Fruit fly (Drosophila melanogaster) whole organism, embryonic: Measurements from ENCODE around the gene CG5346.

ENCODE experiments used
- Asciz ChIP-seq: fragments of 200-800 bp; sonication (Bioruptor generic); optimal IDR thresholded peaks from 2 replicates; lab custom pipeline; 2017; ENCODE audit warnings: missing biosample characterization, mild to moderate bottlenecking, missing genetic modification characterization, missing genetic modification reagents
- BtbVII ChIP-seq: fragments of 200-800 bp; sonication (Bioruptor generic); optimal IDR thresholded peaks from 3 replicates; lab custom pipeline; 2017; ENCODE audit warnings: missing biosample characterization, mild to moderate bottlenecking, missing genetic modification characterization
- CG12071 ChIP-seq: fragments of 200-800 bp; sonication (Bioruptor generic); optimal IDR thresholded peaks from 3 replicates; lab custom pipeline; 2018; ENCODE audit warnings: missing biosample characterization, mild to moderate bottlenecking, missing genetic modification characterization
- CG12219 ChIP-seq: fragments of 200-800 bp; sonication (Bioruptor generic); optimal IDR thresholded peaks from 3 replicates; lab custom pipeline; 2018; ENCODE audit warnings: missing biosample characterization, mild to moderate bottlenecking, missing genetic modification characterization
- CG13123 ChIP-seq: fragments of 200-800 bp; sonication (Bioruptor generic); optimal IDR thresholded peaks from 2 replicates; lab custom pipeline; 2016; ENCODE audit warnings: missing biosample characterization, missing genetic modification characterization
- CG14860 ChIP-seq: fragments of 200-800 bp; sonication (Bioruptor generic); IDR thresholded peaks from 3 replicates; pipeline ENCODE4 v1.3.6; 2022; ENCODE audit warnings: missing biosample characterization, missing genetic modification characterization; ENCODE audit not compliant: partially characterized antibody
- CG15269 ChIP-seq: fragments of 200-800 bp; sonication (Bioruptor generic); optimal IDR thresholded peaks from 2 replicates; lab custom pipeline; 2018; ENCODE audit warnings: missing biosample characterization, mild to moderate bottlenecking, missing genetic modification characterization, moderate library complexity
- CG17912 ChIP-seq: fragments of 200-800 bp; sonication (Bioruptor generic); optimal IDR thresholded peaks from 2 replicates; lab custom pipeline; 2018; ENCODE audit warnings: missing biosample characterization, mild to moderate bottlenecking, missing genetic modification characterization
- CG18764 ChIP-seq: fragments of 200-800 bp; sonication (Bioruptor generic); optimal IDR thresholded peaks from 3 replicates; lab custom pipeline; 2016; ENCODE audit warnings: missing biosample characterization, missing genetic modification characterization
- CG2875 ChIP-seq: fragments of 200-800 bp; sonication (Bioruptor generic); optimal IDR thresholded peaks from 2 replicates; lab custom pipeline; 2017; ENCODE audit warnings: missing biosample characterization, mild to moderate bottlenecking, missing genetic modification characterization, missing genetic modification reagents
- CG3281 ChIP-seq: fragments of 200-800 bp; sonication (Bioruptor generic); optimal IDR thresholded peaks from 3 replicates; lab custom pipeline; 2017; ENCODE audit warnings: missing biosample characterization, mild to moderate bottlenecking, missing genetic modification characterization
- CG34224 ChIP-seq: fragments of 200-800 bp; sonication (Bioruptor generic); IDR thresholded peaks from 3 replicates; pipeline ENCODE4 v1.3.6; 2022; ENCODE audit warnings: missing biosample characterization, missing genetic modification characterization; ENCODE audit not compliant: partially characterized antibody
- CG4820 ChIP-seq: fragments of 200-800 bp; sonication (Bioruptor generic); optimal IDR thresholded peaks from 3 replicates; lab custom pipeline; 2016; ENCODE audit warnings: missing biosample characterization, missing genetic modification characterization
- CG6654 ChIP-seq: fragments of 200-800 bp; sonication (Bioruptor generic); optimal IDR thresholded peaks from 2 replicates; lab custom pipeline; 2017; ENCODE audit warnings: missing biosample characterization, mild to moderate bottlenecking, missing genetic modification characterization
- CG8089 ChIP-seq: fragments of 200-800 bp; sonication (Bioruptor generic); optimal IDR thresholded peaks from 3 replicates; lab custom pipeline; 2016; ENCODE audit warnings: missing biosample characterization, missing genetic modification characterization
- CG9876 ChIP-seq: fragments of 200-800 bp; sonication (Bioruptor generic); optimal IDR thresholded peaks from 2 replicates; lab custom pipeline; 2016; ENCODE audit warnings: missing biosample characterization, missing genetic modification characterization
- Dip3 ChIP-seq: fragments of 200-800 bp; sonication (Bioruptor generic); optimal IDR thresholded peaks from 3 replicates; lab custom pipeline; 2016; ENCODE audit warnings: missing biosample characterization, missing genetic modification characterization
- E2f2 ChIP-seq: fragments of 200-800 bp; sonication (Bioruptor generic); IDR thresholded peaks from 2 replicates; pipeline ENCODE4 v1.3.6; 2022; ENCODE audit warnings: missing biosample characterization, missing genetic modification characterization
- HHEX ChIP-seq: fragments of 200-800 bp; sonication (Bioruptor generic); optimal IDR thresholded peaks from 3 replicates; lab custom pipeline; 2017; ENCODE audit warnings: missing biosample characterization, mild to moderate bottlenecking, missing genetic modification characterization, missing genetic modification reagents
- HLH3B ChIP-seq: fragments of 200-800 bp; sonication (Bioruptor generic); IDR thresholded peaks from 2 replicates; pipeline ENCODE4 v1.3.6; 2022; ENCODE audit warnings: missing biosample characterization, missing genetic modification characterization
- Hr3 ChIP-seq: fragments of 200-800 bp; sonication (Bioruptor generic); optimal IDR thresholded peaks from 3 replicates; lab custom pipeline; 2016; ENCODE audit warnings: missing biosample characterization, missing genetic modification characterization
- Hr51 ChIP-seq, 2 experiments: fragments of 200-800 bp; sonication (Bioruptor generic); optimal IDR thresholded peaks; 2 replicates in 1 of 2; 3 replicates in 1 of 2; lab custom pipeline; 2016 to 2018; ENCODE audit warnings: missing biosample characterization in 2 of 2, missing genetic modification characterization in 2 of 2, mild to moderate bottlenecking in 1 of 2, moderate library complexity in 1 of 2
- Lim3 ChIP-seq: fragments of 200-800 bp; sonication (Bioruptor generic); IDR thresholded peaks from 2 replicates; pipeline ENCODE4 v1.3.6; 2022; ENCODE audit warnings: missing biosample characterization, missing genetic modification characterization
- Myb ChIP-seq: fragments of 200-800 bp; sonication (Bioruptor generic); optimal IDR thresholded peaks from 2 replicates; lab custom pipeline; 2016; ENCODE audit warnings: missing biosample characterization, missing genetic modification characterization
- Optix ChIP-seq: fragments of 200-800 bp; sonication (Bioruptor generic); IDR thresholded peaks from 3 replicates; pipeline ENCODE4 v1.3.6; 2022; ENCODE audit warnings: missing biosample characterization, missing genetic modification characterization
- Sry-β ChIP-seq: fragments of 200-800 bp; sonication (Bioruptor generic); optimal IDR thresholded peaks from 2 replicates; lab custom pipeline; 2018; ENCODE audit warnings: missing biosample characterization, mild to moderate bottlenecking, missing genetic modification characterization, moderate library complexity
- ac ChIP-seq: fragments of 200-800 bp; sonication (Bioruptor generic); optimal IDR thresholded peaks from 3 replicates; lab custom pipeline; 2017; ENCODE audit warnings: missing biosample characterization, mild to moderate bottlenecking, missing genetic modification characterization
- aop ChIP-seq: fragments of 200-800 bp; sonication (Bioruptor generic); IDR thresholded peaks from 2 replicates; pipeline ENCODE4 v1.3.6; 2022; ENCODE audit warnings: missing biosample characterization, missing genetic modification characterization
- cad ChIP-seq: fragments of >200 bp; optimal IDR thresholded peaks from 2 replicates; lab custom pipeline; 2017; ENCODE audit warnings: missing biosample characterization, missing genetic modification characterization
- cas ChIP-seq: fragments of 200-800 bp; sonication (Bioruptor generic); IDR thresholded peaks from 2 replicates; pipeline ENCODE4 v1.3.6; 2022; ENCODE audit warnings: missing biosample characterization, missing genetic modification characterization
- crp ChIP-seq, 2 experiments: fragments of 200-800 bp; sonication (Bioruptor generic); optimal IDR thresholded peaks; 2 replicates in 1 of 2; 3 replicates in 1 of 2; lab custom pipeline; 2017; ENCODE audit warnings: missing biosample characterization in 2 of 2, missing genetic modification characterization in 2 of 2, mild to moderate bottlenecking in 1 of 2, moderate library complexity in 1 of 2
- dimm ChIP-seq: fragments of 200-800 bp; sonication (Bioruptor generic); IDR thresholded peaks from 2 replicates; pipeline ENCODE4 v1.3.6; 2022; ENCODE audit warnings: missing biosample characterization, missing genetic modification characterization
- esg ChIP-seq: fragments of 200-800 bp; sonication (Bioruptor generic); conservative IDR thresholded peaks from 2 replicates; pipeline ENCODE4 v1.3.6; 2022; ENCODE audit warnings: missing biosample characterization, missing genetic modification characterization
- ham ChIP-seq: fragments of 200-800 bp; sonication (Bioruptor generic); IDR thresholded peaks from 2 replicates; pipeline ENCODE4 v1.3.6; 2022; ENCODE audit warnings: missing biosample characterization, missing genetic modification characterization
- hth ChIP-seq: fragments of >200 bp; optimal IDR thresholded peaks from 2 replicates; lab custom pipeline; 2017; ENCODE audit warnings: inconsistent platforms
- inv ChIP-seq: fragments of 200-800 bp; sonication (Bioruptor generic); IDR thresholded peaks from 2 replicates; pipeline ENCODE4 v1.3.6; 2022; ENCODE audit warnings: missing biosample characterization, missing genetic modification characterization; ENCODE audit not compliant: partially characterized antibody
- jumu ChIP-seq: fragments of 200-800 bp; sonication (Bioruptor generic); optimal IDR thresholded peaks from 3 replicates; lab custom pipeline; 2016; ENCODE audit warnings: missing biosample characterization, missing genetic modification characterization
- ken ChIP-seq: fragments of 200-800 bp; sonication (Bioruptor generic); IDR thresholded peaks from 3 replicates; pipeline ENCODE4 v1.3.6; 2022; ENCODE audit warnings: missing biosample characterization, missing genetic modification characterization
- lbe ChIP-seq: fragments of 200-800 bp; sonication (Bioruptor generic); optimal IDR thresholded peaks from 2 replicates; lab custom pipeline; 2016; ENCODE audit warnings: missing biosample characterization, mild to moderate bottlenecking, missing genetic modification characterization
- oc ChIP-seq: fragments of 200-800 bp; sonication (Bioruptor generic); optimal IDR thresholded peaks from 2 replicates; lab custom pipeline; 2018; ENCODE audit warnings: missing biosample characterization, mild to moderate bottlenecking, missing genetic modification characterization, moderate library complexity
- odd ChIP-seq: fragments of 200-800 bp; sonication (Bioruptor generic); optimal IDR thresholded peaks from 2 replicates; lab custom pipeline; 2017; ENCODE audit warnings: missing biosample characterization, mild to moderate bottlenecking, missing genetic modification characterization
- pfk ChIP-seq: fragments of 200-800 bp; sonication (Bioruptor generic); optimal IDR thresholded peaks from 2 replicates; lab custom pipeline; 2018; ENCODE audit warnings: missing biosample characterization, mild to moderate bottlenecking, missing genetic modification characterization, moderate library complexity
- rib ChIP-seq: fragments of 200-800 bp; sonication (Bioruptor generic); IDR thresholded peaks from 2 replicates; pipeline ENCODE4 v1.3.6; 2022; ENCODE audit warnings: missing biosample characterization, missing genetic modification characterization
- schlank ChIP-seq: fragments of 200-800 bp; sonication (Bioruptor generic); optimal IDR thresholded peaks from 2 replicates; lab custom pipeline; 2018; ENCODE audit warnings: missing biosample characterization, mild to moderate bottlenecking, missing genetic modification characterization
- sisA ChIP-seq: fragments of 200-800 bp; sonication (Bioruptor generic); IDR thresholded peaks from 2 replicates; pipeline ENCODE4 v1.3.6; 2022; ENCODE audit warnings: missing biosample characterization, missing genetic modification characterization
- slbo ChIP-seq: fragments of 200-800 bp; sonication (Bioruptor generic); IDR thresholded peaks from 2 replicates; pipeline ENCODE4 v1.3.6; 2022; ENCODE audit warnings: missing biosample characterization, missing genetic modification characterization
- slou ChIP-seq: fragments of 200-800 bp; sonication (Bioruptor generic); optimal IDR thresholded peaks from 3 replicates; lab custom pipeline; 2016; ENCODE audit warnings: missing biosample characterization, missing genetic modification characterization
- sna ChIP-seq: fragments of 200-800 bp; sonication (Bioruptor generic); IDR thresholded peaks from 2 replicates; pipeline ENCODE4 v1.3.6; 2022; ENCODE audit warnings: missing biosample characterization, missing genetic modification characterization; ENCODE audit not compliant: partially characterized antibody
- twi ChIP-seq: fragments of 200-800 bp; optimal IDR thresholded peaks from 2 replicates; lab custom pipeline; 2019; ENCODE audit warnings: missing biosample characterization, mild to moderate bottlenecking, missing genetic modification characterization, moderate library complexity
- tx ChIP-seq: fragments of 200-800 bp; sonication (Bioruptor generic); optimal IDR thresholded peaks from 2 replicates; lab custom pipeline; 2016; ENCODE audit warnings: missing biosample characterization, missing genetic modification characterization
- vnd ChIP-seq: fragments of 200-800 bp; sonication (Bioruptor generic); IDR thresholded peaks from 3 replicates; pipeline ENCODE4 v1.3.6; 2022; ENCODE audit warnings: missing biosample characterization, missing genetic modification characterization; ENCODE audit not compliant: partially characterized antibody

CG5346 gene

dm6 chr3R:22530305-22530704 is 1.8 kb upstream of the CG5346 start, which contains the start of gene CG33099 (continued):
- TF ChIP-seq CG3281 (GFP tag; lab: Kevin White, UChicago) (peak; percentile 57), cas (no peak), esg (GFP tag; lab: Robert Waterston, UW) (no peak), slou (GFP tag; lab: Kevin White, UChicago) (no peak), lbe (no peak), BtbVII (peak; percentile 19), CG6654 (no peak), Optix (no peak), CG18764 (GFP tag; lab: Kevin White, UChicago) (no peak), CG13123 (GFP tag; lab: Kevin White, UChicago) (peak; percentile 30), CG17912 (GFP tag; lab: Kevin White, UChicago) (no peak), Sry-β (GFP tag; lab: Kevin White, UChicago) (no peak), CG4820 (GFP tag; lab: Kevin White, UChicago) (no peak), sna (GFP tag; lab: Robert Waterston, UW) (no peak), CG2875 (GFP tag; lab: Kevin White, UChicago) (peak; percentile 33), oc (tag; lab: Kevin White, UChicago) (no peak), CG34224 (GFP tag; lab: Robert Waterston, UW) (no peak), Hr3 (GFP tag; lab: Kevin White, UChicago) (no peak), Lim3 (GFP tag; lab: Robert Waterston, UW) (no peak), pfk (GFP tag; lab: Kevin White, UChicago) (peak; percentile 25), rib (GFP tag; lab: Robert Waterston, UW) (peak; percentile 44; the same call in 1 of the 2 replicates), CG14860 (GFP tag; lab: Robert Waterston, UW) (no peak), odd (peak; percentile 48), jumu (no peak), cad (GFP tag; lab: Kevin White, UChicago) (no peak), CG9876 (no peak), sisA (no peak), E2f2 (GFP tag; lab: Robert Waterston, UW) (peak; percentile 37; the same call in 1 of the 2 replicates), Dip3 (GFP tag; lab: Kevin White, UChicago) (no peak), vnd (no peak), HHEX (GFP tag; lab: Kevin White, UChicago) (peak; percentile 29), HLH3B (GFP tag; lab: Robert Waterston, UW) (peak; percentile 47; the same call in 1 of the 2 replicates), Asciz (GFP tag; lab: Kevin White, UChicago) (peak; percentile 56), ham (GFP tag; lab: Robert Waterston, UW) (no peak), aop (GFP tag; lab: Robert Waterston, UW) (0 out of 2 replicates have a peak, but pooled peaks have one; percentile 24), hth (lab: Kevin White, UChicago) (no peak), ac (GFP tag; lab: Kevin White, UChicago) (peak; percentile 13), ken (GFP tag; lab: Robert Waterston, UW) (0 out of 3 replicates have a peak, but pooled peaks have one; percentile 30), schlank (peak; percentile 49), CG12219 (GFP tag; lab: Kevin White, UChicago) (peak; percentile 22), Hr51 (GFP tag; optimal IDR thresholded peaks at IDR 0.05; lab: Kevin White, UChicago) (peak in 1 of 2 experiments; percentile 16), Myb (GFP tag; lab: Kevin White, UChicago) (no peak), inv (no peak), twi (tag; lab: Kevin White, UChicago) (no peak), dimm (GFP tag; lab: Robert Waterston, UW) (no peak), slbo (GFP tag; lab: Robert Waterston, UW) (0 out of 2 replicates have a peak, but pooled peaks have one; percentile 16), CG12071 (peak; percentile 51), tx (no peak), crp (GFP tag; optimal IDR thresholded peaks at IDR 0.05; lab: Kevin White, UChicago) (no peak), CG15269 (tag; lab: Kevin White, UChicago) (peak; percentile 9), CG8089 (GFP tag; lab: Kevin White, UChicago) (no peak)
